Fruit fly (Drosophila melanogaster) whole organism, embryonic: ENCODE results near the gene CG32137.

ENCODE experiments used
- Adf1 ChIP-seq: fragments of 200-800 bp; sonication (Bioruptor generic); IDR thresholded peaks from 2 replicates; pipeline ENCODE4 v1.3.6; 2022; ENCODE audit warnings: missing biosample characterization, missing genetic modification characterization
- Blimp-1 ChIP-seq: fragments of 200-800 bp; sonication (Bioruptor generic); optimal IDR thresholded peaks from 3 replicates; lab custom pipeline; 2018; ENCODE audit warnings: missing biosample characterization, missing genetic modification characterization, mild to moderate bottlenecking, moderate library complexity, missing genetic modification reagents
- CG12659 ChIP-seq: fragments of 200-800 bp; sonication (Bioruptor generic); optimal IDR thresholded peaks from 3 replicates; lab custom pipeline; 2017; ENCODE audit warnings: mild to moderate bottlenecking, missing biosample characterization, missing genetic modification reagents, missing genetic modification characterization
- CG12769 ChIP-seq: fragments of 200-800 bp; sonication (Bioruptor generic); optimal IDR thresholded peaks from 2 replicates; lab custom pipeline; 2019; ENCODE audit warnings: missing biosample characterization, mild to moderate bottlenecking, missing genetic modification characterization, moderate library complexity
- CG15601 ChIP-seq: fragments of 200-800 bp; sonication (Bioruptor generic); optimal IDR thresholded peaks from 3 replicates; lab custom pipeline; 2019; ENCODE audit warnings: missing biosample characterization, mild to moderate bottlenecking, missing genetic modification characterization, moderate library complexity
- CG15696 ChIP-seq: fragments of 200-800 bp; sonication (Bioruptor generic); optimal IDR thresholded peaks from 2 replicates; lab custom pipeline; 2019; ENCODE audit warnings: missing biosample characterization, mild to moderate bottlenecking, missing genetic modification characterization, moderate library complexity
- CG17361 ChIP-seq: fragments of 200-800 bp; sonication (Bioruptor generic); IDR thresholded peaks from 3 replicates; pipeline ENCODE4 v1.3.6; 2022; ENCODE audit warnings: missing biosample characterization, missing genetic modification characterization
- CG17568 ChIP-seq: fragments of 200-800 bp; sonication (Bioruptor generic); optimal IDR thresholded peaks from 2 replicates; lab custom pipeline; 2018; ENCODE audit warnings: missing biosample characterization, mild to moderate bottlenecking, missing genetic modification characterization, moderate library complexity
- CG18619 ChIP-seq: fragments of 200-800 bp; sonication (Bioruptor generic); optimal IDR thresholded peaks from 3 replicates; lab custom pipeline; 2017; ENCODE audit warnings: missing biosample characterization, mild to moderate bottlenecking, missing genetic modification characterization
- CG2678 ChIP-seq: fragments of 200-800 bp; sonication (Bioruptor generic); optimal IDR thresholded peaks from 3 replicates; lab custom pipeline; 2019; ENCODE audit warnings: missing biosample characterization, mild to moderate bottlenecking, missing genetic modification characterization, moderate library complexity
- CG30020 ChIP-seq: fragments of 200-800 bp; optimal IDR thresholded peaks from 2 replicates; lab custom pipeline; 2019; ENCODE audit warnings: missing biosample characterization, mild to moderate bottlenecking, missing genetic modification characterization, moderate library complexity
- CG31365 ChIP-seq: fragments of 200-800 bp; sonication (Bioruptor generic); optimal IDR thresholded peaks from 2 replicates; lab custom pipeline; 2018; ENCODE audit warnings: missing biosample characterization, mild to moderate bottlenecking, missing genetic modification characterization
- CG31388 ChIP-seq: fragments of 200-800 bp; sonication (Bioruptor generic); optimal IDR thresholded peaks from 2 replicates; lab custom pipeline; 2016; ENCODE audit warnings: missing biosample characterization, missing genetic modification characterization
- CG4282 ChIP-seq: fragments of 200-800 bp; sonication (Bioruptor generic); optimal IDR thresholded peaks from 2 replicates; lab custom pipeline; 2016; ENCODE audit warnings: missing biosample characterization, missing genetic modification characterization
- CG8765 ChIP-seq: fragments of 200-800 bp; sonication (Bioruptor generic); IDR thresholded peaks from 2 replicates; pipeline ENCODE4 v1.3.6; 2022; ENCODE audit warnings: missing biosample characterization, missing genetic modification characterization
- CG9609 ChIP-seq: fragments of 200-800 bp; sonication (Bioruptor generic); optimal IDR thresholded peaks from 3 replicates; lab custom pipeline; 2016; ENCODE audit warnings: missing biosample characterization, missing genetic modification characterization
- CTCF ChIP-seq: fragments of 200-800 bp; sonication (Bioruptor generic); optimal IDR thresholded peaks from 2 replicates; lab custom pipeline; 2017; ENCODE audit warnings: missing biosample characterization, mild to moderate bottlenecking, missing genetic modification characterization, moderate library complexity
- CkIIα-i1 ChIP-seq: fragments of 200-800 bp; sonication (Bioruptor generic); IDR thresholded peaks from 2 replicates; pipeline ENCODE4 v1.3.6; 2022; ENCODE audit warnings: missing biosample characterization, missing genetic modification characterization
- Ets65A ChIP-seq: fragments of 200-800 bp; sonication (Bioruptor generic); peaks from one replicate; lab custom pipeline; 2016; ENCODE audit warnings: missing biosample characterization, missing genetic modification characterization
- Fer2 ChIP-seq: fragments of 200-800 bp; sonication (Bioruptor generic); optimal IDR thresholded peaks from 2 replicates; lab custom pipeline; 2018; ENCODE audit warnings: missing biosample characterization, mild to moderate bottlenecking, missing genetic modification characterization, moderate library complexity
- HLH54F ChIP-seq: fragments of 200-800 bp; sonication (Bioruptor generic); optimal IDR thresholded peaks from 3 replicates; lab custom pipeline; 2016; ENCODE audit warnings: missing biosample characterization, missing genetic modification characterization
- Hmx ChIP-seq: fragments of 200-800 bp; sonication (Bioruptor generic); optimal IDR thresholded peaks from 2 replicates; lab custom pipeline; 2016; ENCODE audit warnings: missing biosample characterization, missing genetic modification characterization
- Hr78 ChIP-seq, 2 experiments: fragments of 200-800 bp in 1 of 2; fragments of >200 bp in 1 of 2; sonication (Bioruptor generic) in 1 of 2; optimal IDR thresholded peaks; 2 replicates each; lab custom pipeline; 2017 to 2019; ENCODE audit warnings: missing biosample characterization in 2 of 2, missing genetic modification characterization in 2 of 2, mild to moderate bottlenecking in 1 of 2, moderate library complexity in 1 of 2
- Lim3 ChIP-seq: fragments of 200-800 bp; sonication (Bioruptor generic); IDR thresholded peaks from 2 replicates; pipeline ENCODE4 v1.3.6; 2022; ENCODE audit warnings: missing biosample characterization, missing genetic modification characterization
- Lpt ChIP-seq: fragments of >200 bp; optimal IDR thresholded peaks from 2 replicates; lab custom pipeline; 2018; ENCODE audit warnings: missing biosample characterization, missing genetic modification characterization
- Max ChIP-seq: fragments of 200-800 bp; sonication (Bioruptor generic); optimal IDR thresholded peaks from 2 replicates; lab custom pipeline; 2016; ENCODE audit warnings: missing biosample characterization, mild to moderate bottlenecking, missing genetic modification characterization
- Myb ChIP-seq: fragments of 200-800 bp; sonication (Bioruptor generic); optimal IDR thresholded peaks from 2 replicates; lab custom pipeline; 2016; ENCODE audit warnings: missing biosample characterization, missing genetic modification characterization
- Nf-YB ChIP-seq: fragments of 200-800 bp; sonication (Bioruptor generic); optimal IDR thresholded peaks from 3 replicates; lab custom pipeline; 2019; ENCODE audit warnings: missing biosample characterization, mild to moderate bottlenecking, missing genetic modification characterization, moderate library complexity
- Oli ChIP-seq: fragments of 200-800 bp; sonication (Bioruptor generic); optimal IDR thresholded peaks from 2 replicates; lab custom pipeline; 2018; ENCODE audit warnings: missing biosample characterization, mild to moderate bottlenecking, missing genetic modification characterization, moderate library complexity
- Pdp1 ChIP-seq, 2 experiments: fragments of 200-800 bp; sonication (Bioruptor generic); optimal IDR thresholded peaks; 3 replicates each; lab custom pipeline; 2016; ENCODE audit warnings: missing biosample characterization in 2 of 2, missing genetic modification characterization in 2 of 2, mild to moderate bottlenecking in 1 of 2, moderate library complexity in 1 of 2
- Sox100B ChIP-seq: fragments of 200-800 bp; sonication (Bioruptor generic); optimal IDR thresholded peaks from 3 replicates; lab custom pipeline; 2018; ENCODE audit warnings: missing biosample characterization, mild to moderate bottlenecking, missing genetic modification characterization
- Sox102F ChIP-seq: fragments of 200-800 bp; sonication (Bioruptor generic); optimal IDR thresholded peaks from 2 replicates; lab custom pipeline; 2018; ENCODE audit warnings: missing biosample characterization, mild to moderate bottlenecking, missing genetic modification characterization, moderate library complexity
- Taf1 ChIP-seq: fragments of 200-800 bp; sonication (Bioruptor generic); IDR thresholded peaks from 2 replicates; pipeline ENCODE4 v1.3.6; 2022; ENCODE audit warnings: missing biosample characterization, missing genetic modification characterization
- Tbp ChIP-seq: fragments of >200 bp; optimal IDR thresholded peaks from 2 replicates; lab custom pipeline; 2018; ENCODE audit warnings: missing biosample characterization, missing genetic modification characterization
- ab ChIP-seq: fragments of 200-800 bp; sonication (Bioruptor generic); optimal IDR thresholded peaks from 2 replicates; lab custom pipeline; 2016; ENCODE audit warnings: missing biosample characterization, missing genetic modification characterization
- bbx ChIP-seq: fragments of 200-800 bp; sonication (Bioruptor generic); IDR thresholded peaks from 2 replicates; pipeline ENCODE4 v1.3.6; 2022; ENCODE audit warnings: missing biosample characterization, missing genetic modification characterization; ENCODE audit not compliant: partially characterized antibody
- corto ChIP-seq: fragments of 200-800 bp; sonication (Bioruptor generic); optimal IDR thresholded peaks from 2 replicates; lab custom pipeline; 2016; ENCODE audit warnings: missing biosample characterization, mild to moderate bottlenecking, missing genetic modification characterization, moderate library complexity
- disco-r ChIP-seq: fragments of 200-800 bp; sonication (Bioruptor generic); optimal IDR thresholded peaks from 2 replicates; lab custom pipeline; 2016; ENCODE audit warnings: missing biosample characterization, missing genetic modification characterization
- fru ChIP-seq: fragments of >200 bp; optimal IDR thresholded peaks from 2 replicates; lab custom pipeline; 2017
- jumu ChIP-seq: fragments of 200-800 bp; sonication (Bioruptor generic); optimal IDR thresholded peaks from 3 replicates; lab custom pipeline; 2016; ENCODE audit warnings: missing biosample characterization, missing genetic modification characterization
- ken ChIP-seq: fragments of 200-800 bp; sonication (Bioruptor generic); IDR thresholded peaks from 3 replicates; pipeline ENCODE4 v1.3.6; 2022; ENCODE audit warnings: missing biosample characterization, missing genetic modification characterization
- klu ChIP-seq: fragments of 200-800 bp; sonication (Bioruptor generic); IDR thresholded peaks from 2 replicates; pipeline ENCODE4 v1.3.6; 2022; ENCODE audit warnings: missing biosample characterization, missing genetic modification characterization
- ro ChIP-seq: fragments of 200-800 bp; sonication (Bioruptor generic); IDR thresholded peaks from 2 replicates; pipeline ENCODE4 v1.3.6; 2022; ENCODE audit warnings: missing biosample characterization, missing genetic modification characterization
- slp2 ChIP-seq: fragments of 200-800 bp; sonication (Bioruptor generic); optimal IDR thresholded peaks from 2 replicates; lab custom pipeline; 2016; ENCODE audit warnings: missing biosample characterization, missing genetic modification characterization
- so ChIP-seq: fragments of 200-800 bp; sonication (Bioruptor generic); IDR thresholded peaks from 3 replicates; pipeline ENCODE4 v1.3.6; 2022; ENCODE audit warnings: missing biosample characterization, missing genetic modification characterization
- toy ChIP-seq: fragments of 200-800 bp; sonication (Bioruptor generic); IDR thresholded peaks from 2 replicates; pipeline ENCODE4 v1.3.6; 2022; ENCODE audit warnings: missing biosample characterization, missing genetic modification characterization
- unpg ChIP-seq: fragments of 200-800 bp; sonication (Bioruptor generic); optimal IDR thresholded peaks from 3 replicates; lab custom pipeline; 2018; ENCODE audit warnings: missing biosample characterization, mild to moderate bottlenecking, missing genetic modification characterization, moderate library complexity
- zf30C ChIP-seq: fragments of 200-800 bp; sonication (Bioruptor generic); optimal IDR thresholded peaks from 3 replicates; lab custom pipeline; 2018; ENCODE audit warnings: missing biosample characterization, mild to moderate bottlenecking, missing genetic modification characterization
- zfh1 ChIP-seq: fragments of 200-800 bp; sonication (Bioruptor generic); IDR thresholded peaks from 3 replicates; pipeline ENCODE4 v1.3.6; 2022; ENCODE audit warnings: missing biosample characterization, missing genetic modification characterization

Gene CG32137

dm6 chr3L:14001658-14002523 lies 62.8 kb downstream of the CG32137 start, which contains the start of the genes Nprl3 and upSET (continued):
- TF ChIP-seq CG18619 (GFP tag; lab: Kevin White, UChicago) (no peak), unpg (GFP tag; lab: Kevin White, UChicago) (peak; percentile 6), CG17361 (peak; percentile 63; the same call in 2 of the 3 replicates), CTCF (GFP tag; lab: Kevin White, UChicago) (peak; percentile 3), CG15696 (tag; lab: Kevin White, UChicago) (no peak), CG4282 (GFP tag; lab: Kevin White, UChicago) (no peak), CG31388 (GFP tag; lab: Kevin White, UChicago) (no peak), Blimp-1 (GFP tag; lab: Kevin White, UChicago) (no peak), jumu (GFP tag; lab: Kevin White, UChicago) (no peak), fru (lab: Kevin White, UChicago) (no peak), disco-r (GFP tag; lab: Kevin White, UChicago) (no peak), CG17568 (no peak), CG15601 (tag; lab: Kevin White, UChicago) (peak; percentile 24), CG12659 (GFP tag; lab: Kevin White, UChicago) (peak; percentile 53), ro (GFP tag; lab: Robert Waterston, UW) (no peak), Sox100B (GFP tag; lab: Kevin White, UChicago) (peak; percentile 8), CG2678 (tag; lab: Kevin White, UChicago) (peak; percentile 14), Ets65A (no peak), Lim3 (GFP tag; lab: Robert Waterston, UW) (no peak), toy (GFP tag; lab: Robert Waterston, UW) (no peak), CkIIα-i1 (GFP tag; lab: Robert Waterston, UW) (no peak), Sox102F (GFP tag; lab: Kevin White, UChicago) (no peak), CG30020 (tag; lab: Kevin White, UChicago) (peak; percentile 59), Nf-YB (GFP tag; lab: Kevin White, UChicago) (no peak), Hr78 (GFP tag; optimal IDR thresholded peaks at IDR 0.05; lab: Kevin White, UChicago) (peak in 1 of 2 experiments; percentile 2)

- TF ChIP-seq CG31365 = no peak
- no peak for TF ChIP-seq slp2 (GFP tag; lab: Kevin White, UChicago)
- TF ChIP-seq corto (GFP tag; lab: Kevin White, UChicago) = no peak
- no peak for TF ChIP-seq CG8765 (GFP tag; lab: Robert Waterston, UW)
- no peak for TF ChIP-seq Max (GFP tag; lab: Kevin White, UChicago)
- TF ChIP-seq CG12769 (tag; lab: Kevin White, UChicago) = peak; percentile 59
- no peak for TF ChIP-seq CG9609
- no peak for TF ChIP-seq zfh1 (GFP tag; lab: Robert Waterston, UW)
- TF ChIP-seq bbx = 0 out of 2 replicates have a peak, but pooled peaks have one; percentile 26
- no peak for TF ChIP-seq Hmx (GFP tag; lab: Kevin White, UChicago)
- no peak for TF ChIP-seq Myb
- TF ChIP-seq Taf1 (GFP tag; lab: Robert Waterston, UW) = no peak
- no peak for TF ChIP-seq Lpt
- peak in 1 of 2 experiments; percentile 42 for TF ChIP-seq Pdp1 (GFP tag; optimal IDR thresholded peaks at IDR 0.05; lab: Kevin White, UChicago)
- no peak for TF ChIP-seq so
- no peak for TF ChIP-seq Fer2
- no peak for TF ChIP-seq Oli (tag; lab: Kevin White, UChicago)
- TF ChIP-seq Adf1 (GFP tag; lab: Robert Waterston, UW) = no peak
- TF ChIP-seq HLH54F (GFP tag; lab: Kevin White, UChicago) = no peak
- TF ChIP-seq zf30C (GFP tag; lab: Kevin White, UChicago) = no peak
- TF ChIP-seq ab (GFP tag; lab: Kevin White, UChicago) = no peak
- no peak for TF ChIP-seq Tbp (GFP tag; lab: Kevin White, UChicago)
- no peak for TF ChIP-seq klu (GFP tag; lab: Robert Waterston, UW)
- TF ChIP-seq ken (GFP tag; lab: Robert Waterston, UW) = no peak
- peak; percentile 40 for TF ChIP-seq Nf-YB (GFP tag; lab: Kevin White, UChicago)
Measured at dm6 chr3L:14002524-14003135, 63.6 kb downstream of the CG32137 start.
